Fruit fly (Drosophila melanogaster): ENCODE results near the gene Dpm3.

- TF ChIP-seq Vsx2 (GFP tag; optimal IDR thresholded peaks at IDR 0.05; ENCODE audit: partially characterized antibody) = no peak
- TF ChIP-seq Dfd (GFP tag; optimal IDR thresholded peaks at IDR 0.05) = no peak
Observed at dm6 chr3R:13397040-13397439, 5.8 kb downstream of the Dpm3 start, which contains the start of gene CG14374.

Measured in whole organism, wandering third instar larva.